Worm (Caenorhabditis elegans) whole organism, late embryonic: ENCODE measurements around the gene nep-23.

ENCODE experiments used
- dmd-4 ChIP-seq: sonication (generic microtip); optimal IDR thresholded peaks from 2 replicates; lab custom pipeline; 2016; ENCODE audit warnings: borderline replicate concordance, missing genetic modification characterization, missing compliant biosample characterization
- elt-2 ChIP-seq: sonication (generic microtip); optimal IDR thresholded peaks from 2 replicates; lab custom pipeline; 2016; ENCODE audit warnings: missing genetic modification reagents, missing genetic modification characterization, missing compliant biosample characterization
- nhr-232 ChIP-seq: sonication (generic microtip); optimal IDR thresholded peaks from 2 replicates; lab custom pipeline; 2016; ENCODE audit warnings: missing genetic modification characterization, missing compliant biosample characterization
- odd-2 ChIP-seq: sonication (generic microtip); optimal IDR thresholded peaks from 2 replicates; lab custom pipeline; 2017; ENCODE audit warnings: antibody characterized with exemption, mild to moderate bottlenecking, missing genetic modification characterization, missing compliant biosample characterization
- unc-3 ChIP-seq, 2 experiments: fragments of 200-800 bp in 1 of 2; sonication (Bioruptor generic) in 1 of 2; sonication (generic microtip) in 1 of 2; conservative IDR thresholded peaks in 1 of 2; optimal IDR thresholded peaks in 1 of 2; 2 replicates each; pipeline versions ENCODE4 v1.3.6 to Lab custom; 2016 to 2022; ENCODE audit warnings: missing compliant biosample characterization in 2 of 2, missing genetic modification characterization in 2 of 2, missing genetic modification reagents in 1 of 2

- TF ChIP-seq dmd-4 (tag; lab: Kevin White, UChicago) (no peak), nhr-232 (tag; lab: Kevin White, UChicago) (no peak), elt-2 (tag; lab: Kevin White, UChicago) (no peak), unc-3 (GFP tag; conservative IDR thresholded peaks at IDR 0.05; lab: Robert Waterston, UW) (no peak), unc-3 (tag; optimal IDR thresholded peaks at IDR 0.05; lab: Kevin White, UChicago) (no peak), odd-2 (tag; lab: Kevin White, UChicago) (no peak)
These were observed at the start of gene nep-23 for ce11 chrIV:16920041-16920440.
